Worm (Caenorhabditis elegans) whole organism, L2 larva: ENCODE measurements around the gene ubh-3.

ENCODE experiments used
- R02D3.7 ChIP-seq: fragments of 150-350 bp; optimal IDR thresholded peaks from 2 replicates; lab custom pipeline; 2014; ENCODE audit warnings: missing biosample characterization, missing genetic modification characterization
- elt-3 ChIP-seq: sonication (generic microtip); optimal IDR thresholded peaks from 2 replicates; lab custom pipeline; 2017; ENCODE audit warnings: missing biosample characterization, missing genetic modification characterization
- mdl-1 ChIP-seq, 2 experiments: fragments of 150-350 bp in 1 of 2; sonication (generic microtip) in 1 of 2; optimal IDR thresholded peaks; 2 replicates each; lab custom pipeline; 2017; ENCODE audit warnings: missing biosample characterization in 2 of 2, missing genetic modification characterization in 2 of 2
- skn-1 ChIP-seq: sonication (generic microtip); optimal IDR thresholded peaks from 2 replicates; lab custom pipeline; 2017; ENCODE audit warnings: missing biosample characterization, missing genetic modification characterization

DNA sequence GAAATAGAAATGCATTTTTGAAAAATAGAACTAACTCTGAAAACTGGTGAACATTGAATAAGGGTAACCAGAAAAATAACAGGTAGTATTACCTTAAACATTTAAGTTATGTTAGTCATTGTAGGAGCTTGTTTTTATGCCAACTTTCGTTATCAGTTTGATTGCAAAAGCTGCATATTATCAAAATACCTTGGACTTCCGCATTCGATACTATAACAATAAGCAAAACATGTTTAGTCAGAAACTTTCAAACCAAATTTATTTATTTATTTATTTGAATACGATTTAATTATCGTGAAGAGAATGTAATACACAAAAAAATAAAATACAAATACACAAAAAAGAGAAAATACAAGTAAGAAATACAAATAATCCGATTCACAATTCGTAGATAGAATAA, 45.7 kb upstream of the ubh-3 start, which contains the start of gene K04A8.19:
- TF ChIP-seq elt-3 (tag; lab: Kevin White, UChicago) (no peak), skn-1 (tag; lab: Kevin White, UChicago) (no peak), R02D3.7 (tag; lab: Kevin White, UChicago) (no peak), mdl-1 (tag; optimal IDR thresholded peaks at IDR 0.05; lab: Kevin White, UChicago) (no peak)
